Fruit fly (Drosophila melanogaster) whole organism, prepupa: Measurements from ENCODE around the gene CG45064.

Experiments
- CG10669 ChIP-seq: fragments of 200-800 bp; sonication (Bioruptor generic); optimal IDR thresholded peaks from 3 replicates; lab custom pipeline; 2018; ENCODE audit warnings: missing biosample characterization, mild to moderate bottlenecking, missing genetic modification characterization, moderate library complexity
- CG15336 ChIP-seq: fragments of 200-800 bp; sonication (Bioruptor generic); IDR thresholded peaks from 2 replicates; pipeline ENCODE4 v1.3.6; 2022; ENCODE audit warnings: missing biosample characterization, missing genetic modification characterization
- CG16779 ChIP-seq: fragments of 200-800 bp; sonication (Bioruptor generic); optimal IDR thresholded peaks from 3 replicates; lab custom pipeline; 2017; ENCODE audit warnings: missing biosample characterization, mild to moderate bottlenecking, missing genetic modification characterization
- CG34406 ChIP-seq: fragments of 200-800 bp; sonication (Bioruptor generic); optimal IDR thresholded peaks from 3 replicates; lab custom pipeline; 2016; ENCODE audit warnings: missing biosample characterization, missing genetic modification characterization
- CG8632 ChIP-seq: fragments of 200-800 bp; sonication (Bioruptor generic); optimal IDR thresholded peaks from 3 replicates; lab custom pipeline; 2016; ENCODE audit warnings: missing biosample characterization, missing genetic modification characterization
- Sox14 ChIP-seq: fragments of 200-800 bp; sonication (Bioruptor generic); optimal IDR thresholded peaks from 3 replicates; lab custom pipeline; 2016; ENCODE audit warnings: missing biosample characterization, missing genetic modification characterization
- achi ChIP-seq: fragments of 200-800 bp; sonication (Bioruptor generic); optimal IDR thresholded peaks from 3 replicates; lab custom pipeline; 2016; ENCODE audit warnings: missing biosample characterization, missing genetic modification characterization
- fkh ChIP-seq: fragments of 200-800 bp; sonication (Bioruptor generic); optimal IDR thresholded peaks from 3 replicates; lab custom pipeline; 2017; ENCODE audit warnings: missing biosample characterization, mild to moderate bottlenecking, missing genetic modification characterization, moderate library complexity

dm6 chrX:14897592-14897991 lies 15.2 kb upstream of the CG45064 start:
- TF ChIP-seq CG34406, result peak; percentile 79
- TF ChIP-seq CG15336 (GFP tag; lab: Robert Waterston, UW), result peak; percentile 70
- TF ChIP-seq Sox14, result peak; percentile 47
- peak; percentile 24 for TF ChIP-seq CG10669 (GFP tag; lab: Kevin White, UChicago)
- TF ChIP-seq CG8632 (GFP tag; lab: Kevin White, UChicago), result peak; percentile 75
- TF ChIP-seq fkh (GFP tag; lab: Kevin White, UChicago), result no peak
- peak; percentile 72 for TF ChIP-seq achi (GFP tag; lab: Kevin White, UChicago)
- peak; percentile 23 for TF ChIP-seq CG16779 (tag; lab: Kevin White, UChicago)
